Fruit fly (Drosophila melanogaster) S2 (cell line): ENCODE measurements around the gene Wnt6.

Source experiments
- CG8478 ChIP-seq: fragments of >200 bp; optimal IDR thresholded peaks from 2 replicates; lab custom pipeline; 2018
- CTCF ChIP-seq, 2 experiments: fragments of >200 bp; optimal IDR thresholded peaks; 2 replicates each; lab custom pipeline; 2018

- TF ChIP-seq CG8478 (lab: Kevin White, UChicago) (no peak), CTCF (optimal IDR thresholded peaks at IDR 0.05; lab: Kevin White, UChicago) (no peak)
Measured at dm6 chr2L:7311467-7311866, 22.0 kb upstream of the Wnt6 start.
